Fruit fly (Drosophila melanogaster) whole organism, embryonic: ENCODE results near the gene CG14882.

Experiments
- Antp ChIP-seq: fragments of 200-800 bp; sonication (Bioruptor generic); optimal IDR thresholded peaks from 3 replicates; lab custom pipeline; 2016; ENCODE audit warnings: missing biosample characterization, missing genetic modification characterization
- Blimp-1 ChIP-seq: fragments of 200-800 bp; sonication (Bioruptor generic); optimal IDR thresholded peaks from 3 replicates; lab custom pipeline; 2018; ENCODE audit warnings: missing biosample characterization, missing genetic modification characterization, mild to moderate bottlenecking, moderate library complexity, missing genetic modification reagents
- CG10431 ChIP-seq: fragments of 200-800 bp; sonication (Bioruptor generic); optimal IDR thresholded peaks from 3 replicates; lab custom pipeline; 2018; ENCODE audit warnings: missing biosample characterization, mild to moderate bottlenecking, missing genetic modification characterization
- CG11247 ChIP-seq: fragments of 200-800 bp; sonication (Bioruptor generic); IDR thresholded peaks from 2 replicates; pipeline ENCODE4 v1.3.6; 2022; ENCODE audit warnings: missing biosample characterization, missing genetic modification characterization
- CG11456 ChIP-seq: fragments of 200-800 bp; sonication (Bioruptor generic); IDR thresholded peaks from 3 replicates; pipeline ENCODE4 v1.3.6; 2022; ENCODE audit warnings: missing biosample characterization, missing genetic modification characterization
- CG1233 ChIP-seq: fragments of 200-800 bp; sonication (Bioruptor generic); optimal IDR thresholded peaks from 4 replicates; lab custom pipeline; 2018; ENCODE audit warnings: missing biosample characterization, mild to moderate bottlenecking, missing genetic modification characterization
- CG12659 ChIP-seq: fragments of 200-800 bp; sonication (Bioruptor generic); optimal IDR thresholded peaks from 3 replicates; lab custom pipeline; 2017; ENCODE audit warnings: mild to moderate bottlenecking, missing biosample characterization, missing genetic modification reagents, missing genetic modification characterization
- CG12942 ChIP-seq: fragments of 200-800 bp; sonication (Bioruptor generic); optimal IDR thresholded peaks from 3 replicates; lab custom pipeline; 2016; ENCODE audit warnings: missing biosample characterization, missing genetic modification characterization
- CG13123 ChIP-seq: fragments of 200-800 bp; sonication (Bioruptor generic); optimal IDR thresholded peaks from 2 replicates; lab custom pipeline; 2016; ENCODE audit warnings: missing biosample characterization, missing genetic modification characterization
- CG14050 ChIP-seq: fragments of 200-800 bp; sonication (Bioruptor generic); IDR thresholded peaks from 3 replicates; pipeline ENCODE4 v1.3.6; 2022; ENCODE audit warnings: missing biosample characterization, missing genetic modification characterization
- CG17328 ChIP-seq: fragments of 200-800 bp; sonication (Bioruptor generic); IDR thresholded peaks from 2 replicates; pipeline ENCODE4 v1.3.6; 2022; ENCODE audit warnings: missing biosample characterization, missing genetic modification characterization
- CG18011 ChIP-seq: fragments of 200-800 bp; sonication (Bioruptor generic); optimal IDR thresholded peaks from 2 replicates; lab custom pipeline; 2017; ENCODE audit warnings: missing biosample characterization, missing genetic modification characterization, mild to moderate bottlenecking, moderate library complexity, missing genotype
- CG2129 ChIP-seq: fragments of 200-800 bp; sonication (Bioruptor generic); IDR thresholded peaks from 2 replicates; pipeline ENCODE4 v1.3.6; 2022; ENCODE audit warnings: missing biosample characterization, missing genetic modification characterization; ENCODE audit not compliant: partially characterized antibody
- CG43689 ChIP-seq: fragments of 200-800 bp; sonication (Bioruptor generic); IDR thresholded peaks from 2 replicates; pipeline ENCODE4 v1.3.6; 2022; ENCODE audit warnings: missing biosample characterization, missing genetic modification characterization
- CG4617 ChIP-seq: fragments of 200-800 bp; sonication (Bioruptor generic); optimal IDR thresholded peaks from 3 replicates; lab custom pipeline; 2016; ENCODE audit warnings: missing biosample characterization, missing genetic modification characterization, borderline replicate concordance
- CG5953 ChIP-seq: fragments of 200-800 bp; sonication (Bioruptor generic); IDR thresholded peaks from 2 replicates; pipeline ENCODE4 v1.3.6; 2022; ENCODE audit warnings: missing biosample characterization, missing genetic modification characterization
- CG6689 ChIP-seq: fragments of 200-800 bp; sonication (Bioruptor generic); IDR thresholded peaks from 2 replicates; pipeline ENCODE4 v1.3.6; 2022; ENCODE audit warnings: missing biosample characterization, missing genetic modification characterization
- CG7271 ChIP-seq: fragments of 200-800 bp; sonication (Bioruptor generic); optimal IDR thresholded peaks from 2 replicates; lab custom pipeline; 2018; ENCODE audit warnings: missing biosample characterization, mild to moderate bottlenecking, missing genetic modification characterization, moderate library complexity
- CG7839 ChIP-seq: fragments of 200-800 bp; sonication (Bioruptor generic); optimal IDR thresholded peaks from 3 replicates; lab custom pipeline; 2018; ENCODE audit warnings: missing biosample characterization, mild to moderate bottlenecking, missing genetic modification characterization, moderate library complexity
- Drgx ChIP-seq: fragments of 200-800 bp; sonication (Bioruptor generic); IDR thresholded peaks from 2 replicates; pipeline ENCODE4 v1.3.6; 2022; ENCODE audit warnings: missing biosample characterization, missing genetic modification characterization
- E2f2 ChIP-seq: fragments of 200-800 bp; sonication (Bioruptor generic); IDR thresholded peaks from 2 replicates; pipeline ENCODE4 v1.3.6; 2022; ENCODE audit warnings: missing biosample characterization, missing genetic modification characterization
- ERR ChIP-seq: fragments of 200-800 bp; sonication (Bioruptor generic); optimal IDR thresholded peaks from 2 replicates; lab custom pipeline; 2016; ENCODE audit warnings: missing biosample characterization, missing genetic modification characterization
- HmgD ChIP-seq: fragments of 200-800 bp; sonication (Bioruptor generic); optimal IDR thresholded peaks from 3 replicates; lab custom pipeline; 2016; ENCODE audit warnings: missing biosample characterization, missing genetic modification characterization
- Hr39 ChIP-seq: fragments of >200 bp; optimal IDR thresholded peaks from 2 replicates; lab custom pipeline; 2017
- Mrtf ChIP-seq: fragments of 200-800 bp; sonication (Bioruptor generic); IDR thresholded peaks from 3 replicates; pipeline ENCODE4 v1.3.6; 2022; ENCODE audit warnings: missing biosample characterization, missing genetic modification characterization
- Nf-YB ChIP-seq: fragments of 200-800 bp; sonication (Bioruptor generic); optimal IDR thresholded peaks from 3 replicates; lab custom pipeline; 2019; ENCODE audit warnings: missing biosample characterization, mild to moderate bottlenecking, missing genetic modification characterization, moderate library complexity
- Xbp1 ChIP-seq: fragments of 200-800 bp; sonication (Bioruptor generic); optimal IDR thresholded peaks from 3 replicates; lab custom pipeline; 2016; ENCODE audit warnings: missing biosample characterization, mild to moderate bottlenecking, missing genetic modification characterization
- bsh ChIP-seq, 2 experiments: fragments of 200-800 bp; sonication (Bioruptor generic); optimal IDR thresholded peaks; 2 replicates each; lab custom pipeline; 2017 to 2018; ENCODE audit warnings: mild to moderate bottlenecking in 2 of 2, missing biosample characterization in 2 of 2, missing genetic modification characterization in 2 of 2, moderate library complexity in 1 of 2
- btn ChIP-seq: fragments of 200-800 bp; sonication (Bioruptor generic); optimal IDR thresholded peaks from 2 replicates; lab custom pipeline; 2016; ENCODE audit warnings: missing biosample characterization, missing genetic modification characterization
- cad ChIP-seq: fragments of >200 bp; optimal IDR thresholded peaks from 2 replicates; lab custom pipeline; 2017; ENCODE audit warnings: missing biosample characterization, missing genetic modification characterization
- chn ChIP-seq: fragments of 200-800 bp; sonication (Bioruptor generic); optimal IDR thresholded peaks from 2 replicates; lab custom pipeline; 2016; ENCODE audit warnings: missing biosample characterization, missing genetic modification characterization
- cwo ChIP-seq: fragments of 200-800 bp; sonication (Bioruptor generic); optimal IDR thresholded peaks from 3 replicates; lab custom pipeline; 2017; ENCODE audit warnings: missing biosample characterization, missing genetic modification characterization, mild to moderate bottlenecking, moderate library complexity, missing genetic modification reagents
- dan ChIP-seq: fragments of 200-800 bp; sonication (Bioruptor generic); IDR thresholded peaks from 2 replicates; pipeline ENCODE4 v1.3.6; 2022; ENCODE audit warnings: missing biosample characterization, missing genetic modification characterization
- dm ChIP-seq: fragments of 200-800 bp; sonication (Bioruptor generic); optimal IDR thresholded peaks from 3 replicates; lab custom pipeline; 2016; ENCODE audit warnings: missing biosample characterization, missing genetic modification characterization
- ems ChIP-seq: fragments of 200-800 bp; sonication (Bioruptor generic); optimal IDR thresholded peaks from 3 replicates; lab custom pipeline; 2016; ENCODE audit warnings: missing biosample characterization, missing genetic modification characterization
- fd96Cb ChIP-seq: fragments of 200-800 bp; sonication (Bioruptor generic); optimal IDR thresholded peaks from 2 replicates; lab custom pipeline; 2018; ENCODE audit warnings: missing biosample characterization, mild to moderate bottlenecking, missing genetic modification characterization, moderate library complexity
- grn ChIP-seq: fragments of 200-800 bp; sonication (Bioruptor generic); optimal IDR thresholded peaks from 3 replicates; lab custom pipeline; 2017; ENCODE audit warnings: missing biosample characterization, missing genetic modification characterization
- gsb ChIP-seq: fragments of 200-800 bp; sonication (Bioruptor generic); IDR thresholded peaks from 2 replicates; pipeline ENCODE4 v1.3.6; 2022; ENCODE audit warnings: missing biosample characterization, missing genetic modification characterization
- h ChIP-seq: fragments of >200 bp; optimal IDR thresholded peaks from 2 replicates; lab custom pipeline; 2017
- mirr ChIP-seq: fragments of 200-800 bp; sonication (Bioruptor generic); optimal IDR thresholded peaks from 3 replicates; lab custom pipeline; 2018; ENCODE audit warnings: missing biosample characterization, mild to moderate bottlenecking, missing genetic modification characterization
- pnt ChIP-seq: fragments of 200-800 bp; sonication (Bioruptor generic); optimal IDR thresholded peaks from 3 replicates; lab custom pipeline; 2016; ENCODE audit warnings: missing biosample characterization, missing genetic modification characterization
- pros ChIP-seq: fragments of 200-800 bp; sonication (Bioruptor generic); optimal IDR thresholded peaks from 3 replicates; lab custom pipeline; 2019; ENCODE audit warnings: missing biosample characterization, mild to moderate bottlenecking, missing genetic modification characterization, moderate library complexity
- pzg ChIP-seq: fragments of 200-800 bp; sonication (Bioruptor generic); optimal IDR thresholded peaks from 3 replicates; lab custom pipeline; 2018; ENCODE audit warnings: missing biosample characterization, mild to moderate bottlenecking, missing genetic modification characterization, moderate library complexity
- ro ChIP-seq: fragments of 200-800 bp; sonication (Bioruptor generic); IDR thresholded peaks from 2 replicates; pipeline ENCODE4 v1.3.6; 2022; ENCODE audit warnings: missing biosample characterization, missing genetic modification characterization
- run ChIP-seq: fragments of 200-800 bp; sonication (Bioruptor generic); optimal IDR thresholded peaks from 3 replicates; lab custom pipeline; 2018; ENCODE audit warnings: missing biosample characterization, mild to moderate bottlenecking, missing genetic modification characterization
- sens ChIP-seq: fragments of 200-800 bp; sonication (Bioruptor generic); peaks from one replicate; lab custom pipeline; 2016; ENCODE audit warnings: missing biosample characterization, missing genetic modification characterization
- sisA ChIP-seq: fragments of 200-800 bp; sonication (Bioruptor generic); IDR thresholded peaks from 2 replicates; pipeline ENCODE4 v1.3.6; 2022; ENCODE audit warnings: missing biosample characterization, missing genetic modification characterization
- tgo ChIP-seq: fragments of 200-800 bp; sonication (Bioruptor generic); IDR thresholded peaks from 3 replicates; pipeline ENCODE4 v1.3.6; 2022; ENCODE audit warnings: missing biosample characterization, missing genetic modification characterization
- tll ChIP-seq, 2 experiments: fragments of 200-800 bp in 1 of 2; fragments of >200 bp in 1 of 2; sonication (Bioruptor generic) in 1 of 2; optimal IDR thresholded peaks; 2 replicates each; lab custom pipeline; 2017 to 2019; ENCODE audit warnings: missing biosample characterization in 2 of 2, missing genetic modification characterization in 2 of 2, mild to moderate bottlenecking in 1 of 2, moderate library complexity in 1 of 2
- trh ChIP-seq: fragments of 200-800 bp; sonication (Bioruptor generic); optimal IDR thresholded peaks from 2 replicates; lab custom pipeline; 2016; ENCODE audit warnings: missing biosample characterization, missing genetic modification characterization
- ttk ChIP-seq: fragments of 200-800 bp; sonication (Bioruptor generic); IDR thresholded peaks from 2 replicates; pipeline ENCODE4 v2.1.2; 2022; ENCODE audit warnings: missing biosample characterization, missing genetic modification characterization
- tx ChIP-seq: fragments of 200-800 bp; sonication (Bioruptor generic); optimal IDR thresholded peaks from 2 replicates; lab custom pipeline; 2016; ENCODE audit warnings: missing biosample characterization, missing genetic modification characterization

Gene CG14882

dm6 chr3R:16441367-16441923 is 1.6 kb upstream of the CG14882 start, which contains the start of gene ema (continued):
- TF ChIP-seq CG10431 (GFP tag; lab: Kevin White, UChicago) (peak; percentile 51), HmgD (GFP tag; lab: Kevin White, UChicago) (no peak), fd96Cb (tag; lab: Kevin White, UChicago) (no peak), Drgx (no peak), CG12659 (peak; percentile 61), gsb (no peak), cwo (GFP tag; lab: Kevin White, UChicago) (no peak), dan (GFP tag; lab: Robert Waterston, UW) (no peak), CG2129 (GFP tag; lab: Robert Waterston, UW) (0 out of 2 replicates have a peak, but pooled peaks have one; percentile 10), E2f2 (peak; percentile 45), Nf-YB (GFP tag; lab: Kevin White, UChicago) (no peak), bsh (GFP tag; optimal IDR thresholded peaks at IDR 0.05; lab: Kevin White, UChicago) (no peak), tll (GFP tag; optimal IDR thresholded peaks at IDR 0.05; lab: Kevin White, UChicago) (no peak), pzg (GFP tag; lab: Kevin White, UChicago) (peak; percentile 66), tgo (GFP tag; lab: Robert Waterston, UW) (no peak), btn (GFP tag; lab: Kevin White, UChicago) (no peak), CG4617 (GFP tag; lab: Kevin White, UChicago) (peak; percentile 58), chn (no peak), cad (GFP tag; lab: Kevin White, UChicago) (no peak), mirr (GFP tag; lab: Kevin White, UChicago) (peak; percentile 34), dm (GFP tag; lab: Kevin White, UChicago) (peak; percentile 13), ERR (no peak), pros (GFP tag; lab: Kevin White, UChicago) (no peak), run (tag; lab: Kevin White, UChicago) (no peak), grn (GFP tag; lab: Kevin White, UChicago) (no peak), Hr39 (lab: Kevin White, UChicago) (no peak), CG14050 (no peak), CG7839 (no peak), h (lab: Kevin White, UChicago) (no peak), sisA (GFP tag; lab: Robert Waterston, UW) (no peak), ems (GFP tag; lab: Kevin White, UChicago) (no peak), ttk (GFP tag; lab: Robert Waterston, UW) (no peak), sens (GFP tag; lab: Kevin White, UChicago) (peak; percentile 81), CG43689 (no peak), CG6689 (GFP tag; lab: Robert Waterston, UW) (no peak), Xbp1 (peak; percentile 36), tx (GFP tag; lab: Kevin White, UChicago) (no peak), CG7271 (tag; lab: Kevin White, UChicago) (no peak), Mrtf (no peak), ro (GFP tag; lab: Robert Waterston, UW) (no peak), CG12942 (peak; percentile 3), Blimp-1 (GFP tag; lab: Kevin White, UChicago) (no peak), CG11456 (GFP tag; lab: Robert Waterston, UW) (no peak), trh (GFP tag; lab: Kevin White, UChicago) (no peak), CG1233 (no peak), pnt (GFP tag; lab: Kevin White, UChicago) (no peak), CG17328 (GFP tag; lab: Robert Waterston, UW) (no peak), Antp (GFP tag; lab: Kevin White, UChicago) (peak; percentile 1), CG5953 (GFP tag; lab: Robert Waterston, UW) (no peak), CG13123 (GFP tag; lab: Kevin White, UChicago) (no peak), CG11247 (GFP tag; lab: Robert Waterston, UW) (no peak), CG18011 (no peak)
